Fruit fly (Drosophila melanogaster) whole organism, embryonic: ENCODE data around the gene Amun.

ENCODE experiments used
- Atf-2 ChIP-seq: fragments of 200-800 bp; sonication (Bioruptor generic); optimal IDR thresholded peaks from 2 replicates; lab custom pipeline; 2016; ENCODE audit warnings: missing biosample characterization, missing genetic modification characterization
- CG10209 ChIP-seq: fragments of 200-800 bp; sonication (Bioruptor generic); optimal IDR thresholded peaks from 3 replicates; lab custom pipeline; 2017; ENCODE audit warnings: missing biosample characterization, mild to moderate bottlenecking, missing genetic modification characterization, missing genetic modification reagents
- CG10274 ChIP-seq: fragments of 200-800 bp; sonication (Bioruptor generic); optimal IDR thresholded peaks from 3 replicates; lab custom pipeline; 2017; ENCODE audit warnings: missing biosample characterization, mild to moderate bottlenecking, missing genetic modification characterization
- CG11398 ChIP-seq: fragments of 200-800 bp; sonication (Bioruptor generic); optimal IDR thresholded peaks from 2 replicates; lab custom pipeline; 2016; ENCODE audit warnings: missing biosample characterization, missing genetic modification characterization
- CG12744 ChIP-seq: fragments of 200-800 bp; sonication (Bioruptor generic); optimal IDR thresholded peaks from 2 replicates; lab custom pipeline; 2016; ENCODE audit warnings: missing biosample characterization, missing genetic modification characterization
- CG14014 ChIP-seq: fragments of 200-800 bp; sonication (Bioruptor generic); IDR thresholded peaks from 2 replicates; pipeline ENCODE4 v1.3.6; 2022; ENCODE audit warnings: missing biosample characterization, missing genetic modification characterization
- CG14860 ChIP-seq: fragments of 200-800 bp; sonication (Bioruptor generic); IDR thresholded peaks from 3 replicates; pipeline ENCODE4 v1.3.6; 2022; ENCODE audit warnings: missing biosample characterization, missing genetic modification characterization; ENCODE audit not compliant: partially characterized antibody
- CG1647 ChIP-seq: fragments of 200-800 bp; sonication (Bioruptor generic); optimal IDR thresholded peaks from 3 replicates; lab custom pipeline; 2016; ENCODE audit warnings: missing biosample characterization, missing genetic modification characterization
- CG17186 ChIP-seq: fragments of 200-800 bp; sonication (Bioruptor generic); optimal IDR thresholded peaks from 3 replicates; lab custom pipeline; 2017; ENCODE audit warnings: missing biosample characterization, missing genetic modification reagents, missing genetic modification characterization
- CG1792 ChIP-seq: fragments of 200-800 bp; sonication (Bioruptor generic); optimal IDR thresholded peaks from 2 replicates; lab custom pipeline; 2016; ENCODE audit warnings: missing biosample characterization, missing genetic modification characterization
- CG18764 ChIP-seq: fragments of 200-800 bp; sonication (Bioruptor generic); optimal IDR thresholded peaks from 3 replicates; lab custom pipeline; 2016; ENCODE audit warnings: missing biosample characterization, missing genetic modification characterization
- CG3281 ChIP-seq: fragments of 200-800 bp; sonication (Bioruptor generic); optimal IDR thresholded peaks from 3 replicates; lab custom pipeline; 2017; ENCODE audit warnings: missing biosample characterization, mild to moderate bottlenecking, missing genetic modification characterization
- CG3407 ChIP-seq: fragments of 200-800 bp; sonication (Bioruptor generic); optimal IDR thresholded peaks from 2 replicates; lab custom pipeline; 2018; ENCODE audit warnings: missing biosample characterization, mild to moderate bottlenecking, missing genetic modification characterization
- CG4707 ChIP-seq: fragments of 200-800 bp; sonication (Bioruptor generic); optimal IDR thresholded peaks from 2 replicates; lab custom pipeline; 2018; ENCODE audit warnings: missing biosample characterization, mild to moderate bottlenecking, missing genetic modification characterization, moderate library complexity
- CG7928 ChIP-seq: fragments of 200-800 bp; sonication (Bioruptor generic); optimal IDR thresholded peaks from 2 replicates; lab custom pipeline; 2017; ENCODE audit warnings: missing biosample characterization, mild to moderate bottlenecking, missing genetic modification characterization
- CG8290 ChIP-seq, 3 experiments: fragments of 200-800 bp; sonication (Bioruptor generic); optimal IDR thresholded peaks; 2 replicates each; lab custom pipeline; 2016 to 2019; ENCODE audit warnings: missing biosample characterization in 3 of 3, missing genetic modification characterization in 3 of 3, mild to moderate bottlenecking in 2 of 3, moderate library complexity in 1 of 3
- Dbx ChIP-seq: fragments of 200-800 bp; sonication (Bioruptor generic); IDR thresholded peaks from 3 replicates; pipeline ENCODE4 v1.3.6; 2022; ENCODE audit warnings: missing biosample characterization, missing genetic modification characterization
- HHEX ChIP-seq: fragments of 200-800 bp; sonication (Bioruptor generic); optimal IDR thresholded peaks from 3 replicates; lab custom pipeline; 2017; ENCODE audit warnings: missing biosample characterization, mild to moderate bottlenecking, missing genetic modification characterization, missing genetic modification reagents
- HLH3B ChIP-seq: fragments of 200-800 bp; sonication (Bioruptor generic); IDR thresholded peaks from 2 replicates; pipeline ENCODE4 v1.3.6; 2022; ENCODE audit warnings: missing biosample characterization, missing genetic modification characterization
- Hr51 ChIP-seq, 2 experiments: fragments of 200-800 bp; sonication (Bioruptor generic); optimal IDR thresholded peaks; 2 replicates in 1 of 2; 3 replicates in 1 of 2; lab custom pipeline; 2016 to 2018; ENCODE audit warnings: missing biosample characterization in 2 of 2, missing genetic modification characterization in 2 of 2, mild to moderate bottlenecking in 1 of 2, moderate library complexity in 1 of 2
- Jarid2 ChIP-seq: fragments of 200-800 bp; sonication (Bioruptor generic); optimal IDR thresholded peaks from 3 replicates; lab custom pipeline; 2017; ENCODE audit warnings: mild to moderate bottlenecking, missing biosample characterization, missing genetic modification reagents, missing genetic modification characterization
- Kr ChIP-seq: fragments of 200-800 bp; sonication (Bioruptor generic); optimal IDR thresholded peaks from 2 replicates; lab custom pipeline; 2017; ENCODE audit warnings: missing biosample characterization, mild to moderate bottlenecking, missing genetic modification characterization
- Lim3 ChIP-seq: fragments of 200-800 bp; sonication (Bioruptor generic); IDR thresholded peaks from 2 replicates; pipeline ENCODE4 v1.3.6; 2022; ENCODE audit warnings: missing biosample characterization, missing genetic modification characterization
- MBD-R2 ChIP-seq: fragments of 200-800 bp; sonication (Bioruptor generic); IDR thresholded peaks from 2 replicates; pipeline ENCODE4 v1.3.6; 2022; ENCODE audit warnings: missing biosample characterization, missing genetic modification characterization
- Mes4 ChIP-seq: fragments of 200-800 bp; sonication (Bioruptor generic); optimal IDR thresholded peaks from 2 replicates; lab custom pipeline; 2016; ENCODE audit warnings: missing biosample characterization, missing genetic modification characterization
- Oaz ChIP-seq: fragments of 200-800 bp; sonication (Bioruptor generic); IDR thresholded peaks from 2 replicates; pipeline ENCODE4 v1.3.6; 2022; ENCODE audit warnings: missing biosample characterization, missing genetic modification characterization
- Pdp1 ChIP-seq, 2 experiments: fragments of 200-800 bp; sonication (Bioruptor generic); optimal IDR thresholded peaks; 3 replicates each; lab custom pipeline; 2016; ENCODE audit warnings: missing biosample characterization in 2 of 2, missing genetic modification characterization in 2 of 2, mild to moderate bottlenecking in 1 of 2, moderate library complexity in 1 of 2
- amos ChIP-seq: fragments of 200-800 bp; sonication (Bioruptor generic); IDR thresholded peaks from 2 replicates; pipeline ENCODE4 v1.3.6; 2022; ENCODE audit warnings: missing biosample characterization, missing genetic modification characterization; ENCODE audit not compliant: partially characterized antibody
- bowl ChIP-seq: fragments of 200-800 bp; sonication (Bioruptor generic); IDR thresholded peaks from 2 replicates; pipeline ENCODE4 v1.3.6; 2022; ENCODE audit warnings: missing biosample characterization, missing genetic modification characterization
- btn ChIP-seq: fragments of 200-800 bp; sonication (Bioruptor generic); optimal IDR thresholded peaks from 2 replicates; lab custom pipeline; 2016; ENCODE audit warnings: missing biosample characterization, missing genetic modification characterization
- cas ChIP-seq: fragments of 200-800 bp; sonication (Bioruptor generic); IDR thresholded peaks from 2 replicates; pipeline ENCODE4 v1.3.6; 2022; ENCODE audit warnings: missing biosample characterization, missing genetic modification characterization
- corto ChIP-seq: fragments of 200-800 bp; sonication (Bioruptor generic); optimal IDR thresholded peaks from 2 replicates; lab custom pipeline; 2016; ENCODE audit warnings: missing biosample characterization, mild to moderate bottlenecking, missing genetic modification characterization, moderate library complexity
- crol ChIP-seq: fragments of 200-800 bp; sonication (Bioruptor generic); IDR thresholded peaks from 2 replicates; pipeline ENCODE4 v1.3.6; 2022; ENCODE audit warnings: missing biosample characterization, missing genetic modification characterization
- fd64A ChIP-seq: fragments of 200-800 bp; sonication (Bioruptor generic); optimal IDR thresholded peaks from 3 replicates; lab custom pipeline; 2018; ENCODE audit warnings: missing biosample characterization, mild to moderate bottlenecking, missing genetic modification characterization
- gce ChIP-seq: fragments of 200-800 bp; sonication (Bioruptor generic); IDR thresholded peaks from 3 replicates; pipeline ENCODE4 v1.3.6; 2022; ENCODE audit warnings: missing biosample characterization, missing genetic modification characterization
- gcm ChIP-seq: fragments of 200-800 bp; sonication (Bioruptor generic); optimal IDR thresholded peaks from 2 replicates; lab custom pipeline; 2019; ENCODE audit warnings: missing biosample characterization, mild to moderate bottlenecking, missing genetic modification characterization, moderate library complexity
- gfzf ChIP-seq: fragments of 200-800 bp; sonication (Bioruptor generic); optimal IDR thresholded peaks from 2 replicates; lab custom pipeline; 2016; ENCODE audit warnings: missing biosample characterization, mild to moderate bottlenecking, missing genetic modification characterization, moderate library complexity
- gro ChIP-seq: fragments of 200-800 bp; sonication (Bioruptor generic); optimal IDR thresholded peaks from 2 replicates; lab custom pipeline; 2016; ENCODE audit warnings: missing biosample characterization, missing genetic modification characterization
- jigr1 ChIP-seq: fragments of 200-800 bp; sonication (Bioruptor generic); IDR thresholded peaks from 3 replicates; pipeline ENCODE4 v1.3.6; 2022; ENCODE audit warnings: missing biosample characterization, missing genetic modification characterization
- lab ChIP-seq: fragments of 200-800 bp; sonication (Bioruptor generic); optimal IDR thresholded peaks from 3 replicates; lab custom pipeline; 2017; ENCODE audit warnings: missing biosample characterization, missing genetic modification characterization, mild to moderate bottlenecking, moderate library complexity, missing genetic modification reagents
- lbe ChIP-seq: fragments of 200-800 bp; sonication (Bioruptor generic); optimal IDR thresholded peaks from 2 replicates; lab custom pipeline; 2016; ENCODE audit warnings: missing biosample characterization, mild to moderate bottlenecking, missing genetic modification characterization
- lilli ChIP-seq: fragments of 200-800 bp; sonication (Bioruptor generic); optimal IDR thresholded peaks from 3 replicates; lab custom pipeline; 2016; ENCODE audit warnings: missing biosample characterization, missing genetic modification characterization
- lmd ChIP-seq: fragments of 200-800 bp; sonication (Bioruptor generic); IDR thresholded peaks from 2 replicates; pipeline ENCODE4 v1.3.6; 2022; ENCODE audit warnings: missing biosample characterization, missing genetic modification characterization
- mld ChIP-seq: fragments of 200-800 bp; sonication (Bioruptor generic); IDR thresholded peaks from 3 replicates; pipeline ENCODE4 v1.3.6; 2022; ENCODE audit warnings: missing biosample characterization, missing genetic modification characterization; ENCODE audit not compliant: partially characterized antibody
- p53 ChIP-seq: fragments of 200-800 bp; sonication (Bioruptor generic); optimal IDR thresholded peaks from 2 replicates; lab custom pipeline; 2016; ENCODE audit warnings: missing biosample characterization, missing genetic modification characterization
- pzg ChIP-seq: fragments of 200-800 bp; sonication (Bioruptor generic); optimal IDR thresholded peaks from 3 replicates; lab custom pipeline; 2018; ENCODE audit warnings: missing biosample characterization, mild to moderate bottlenecking, missing genetic modification characterization, moderate library complexity
- row ChIP-seq: fragments of 200-800 bp; sonication (Bioruptor generic); IDR thresholded peaks from 3 replicates; pipeline ENCODE4 v1.3.6; 2022; ENCODE audit warnings: missing biosample characterization, missing genetic modification characterization
- shn ChIP-seq: fragments of 200-800 bp; sonication (Bioruptor generic); optimal IDR thresholded peaks from 3 replicates; lab custom pipeline; 2016; ENCODE audit warnings: missing biosample characterization, missing genetic modification characterization
- tin ChIP-seq: fragments of 200-800 bp; sonication (Bioruptor generic); optimal IDR thresholded peaks from 3 replicates; lab custom pipeline; 2016; ENCODE audit warnings: missing biosample characterization, missing genetic modification characterization
- tup ChIP-seq: fragments of 200-800 bp; sonication (Bioruptor generic); optimal IDR thresholded peaks from 2 replicates; lab custom pipeline; 2016; ENCODE audit warnings: missing biosample characterization, mild to moderate bottlenecking, missing genetic modification characterization, moderate library complexity

Amun gene

DNA sequence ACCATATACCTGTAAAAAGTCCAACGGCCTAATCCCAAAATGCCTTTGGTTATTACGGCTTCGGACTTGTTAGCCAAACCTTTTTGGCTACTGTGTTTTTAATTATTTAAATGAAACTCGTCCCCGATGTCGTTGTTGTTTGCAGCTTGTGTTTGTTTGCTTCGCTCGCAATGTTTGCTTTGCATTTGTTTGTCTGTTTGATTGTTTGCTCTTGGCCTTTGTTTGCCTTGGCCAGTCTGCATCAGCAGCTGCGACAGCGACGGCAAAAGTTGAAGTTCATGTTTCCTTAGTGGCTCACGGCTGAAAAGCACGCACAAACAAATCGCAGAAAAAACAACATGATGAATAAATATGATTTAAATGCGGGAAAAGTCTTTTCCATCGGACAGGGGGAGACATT, 54.9 kb downstream of the Amun start (continued):
- TF ChIP-seq mld = no peak
- TF ChIP-seq bowl = no peak
- peak; percentile 44 for TF ChIP-seq CG11398
- peak; percentile 44 for TF ChIP-seq CG10209 (GFP tag; lab: Kevin White, UChicago)
- TF ChIP-seq amos (GFP tag; lab: Robert Waterston, UW) = no peak
- no peak for TF ChIP-seq tup (GFP tag; lab: Kevin White, UChicago)
- TF ChIP-seq CG1647 = no peak
- peak; percentile 72; the same call in 1 of the 3 replicates for TF ChIP-seq gce
- no peak for TF ChIP-seq CG14860 (GFP tag; lab: Robert Waterston, UW)
- no peak for TF ChIP-seq Oaz (GFP tag; lab: Robert Waterston, UW)
- TF ChIP-seq lmd (GFP tag; lab: Robert Waterston, UW) = no peak
- TF ChIP-seq lbe (GFP tag; lab: Kevin White, UChicago) = no peak
- TF ChIP-seq Jarid2 (GFP tag; lab: Kevin White, UChicago) = no peak
- TF ChIP-seq fd64A (GFP tag; lab: Kevin White, UChicago) = peak; percentile 67
- no peak for TF ChIP-seq Atf-2 (GFP tag; lab: Kevin White, UChicago)
- TF ChIP-seq CG18764 = peak; percentile 10
- TF ChIP-seq gro (GFP tag; lab: Kevin White, UChicago) = no peak
- no peak for TF ChIP-seq Kr (GFP tag; lab: Kevin White, UChicago)
- peak in 1 of 2 experiments; percentile 13 for TF ChIP-seq Hr51 (GFP tag; optimal IDR thresholded peaks at IDR 0.05; lab: Kevin White, UChicago)
- no peak for TF ChIP-seq CG12744 (GFP tag; lab: Kevin White, UChicago)
- TF ChIP-seq CG1792 (GFP tag; lab: Kevin White, UChicago) = peak; percentile 18
- TF ChIP-seq gcm (GFP tag; lab: Kevin White, UChicago) = peak; percentile 19
- TF ChIP-seq CG14014 = peak; percentile 38; the same call in 1 of the 2 replicates
- TF ChIP-seq crol (GFP tag; lab: Robert Waterston, UW) = no peak
- TF ChIP-seq CG8290 (GFP tag; optimal IDR thresholded peaks at IDR 0.05; lab: Kevin White, UChicago) = no peak
- peak in 1 of 2 experiments; percentile 50 for TF ChIP-seq CG8290 (tag; optimal IDR thresholded peaks at IDR 0.05; lab: Kevin White, UChicago)
- peak; percentile 19 for TF ChIP-seq CG17186 (GFP tag; lab: Kevin White, UChicago)
- no peak for TF ChIP-seq Dbx (GFP tag; lab: Robert Waterston, UW)
- TF ChIP-seq MBD-R2 (GFP tag; lab: Robert Waterston, UW) = no peak
- TF ChIP-seq CG10274 (GFP tag; lab: Kevin White, UChicago) = no peak
- TF ChIP-seq row (GFP tag; lab: Robert Waterston, UW) = no peak
- no peak for TF ChIP-seq gfzf (GFP tag; lab: Kevin White, UChicago)
- TF ChIP-seq HHEX (GFP tag; lab: Kevin White, UChicago) = peak; percentile 36
- TF ChIP-seq Pdp1 (GFP tag; optimal IDR thresholded peaks at IDR 0.05; lab: Kevin White, UChicago) = peak in 1 of 2 experiments; percentile 1
- no peak for TF ChIP-seq corto (GFP tag; lab: Kevin White, UChicago)
- peak; percentile 12; the same call in 1 of the 2 replicates for TF ChIP-seq HLH3B (GFP tag; lab: Robert Waterston, UW)
- peak; percentile 13 for TF ChIP-seq p53 (GFP tag; lab: Kevin White, UChicago)
- peak; percentile 61 for TF ChIP-seq CG3407 (GFP tag; lab: Kevin White, UChicago)
- no peak for TF ChIP-seq Lim3 (GFP tag; lab: Robert Waterston, UW)
- peak; percentile 52 for TF ChIP-seq Mes4
- TF ChIP-seq jigr1 = no peak
- TF ChIP-seq tin (GFP tag; lab: Kevin White, UChicago) = no peak
- no peak for TF ChIP-seq btn
- peak; percentile 72 for TF ChIP-seq lab (GFP tag; lab: Kevin White, UChicago)
- TF ChIP-seq pzg (GFP tag; lab: Kevin White, UChicago) = no peak
- no peak for TF ChIP-seq CG7928 (GFP tag; lab: Kevin White, UChicago)
- no peak for TF ChIP-seq lilli (GFP tag; lab: Kevin White, UChicago)
- TF ChIP-seq CG3281 (GFP tag; lab: Kevin White, UChicago) = no peak
- no peak for TF ChIP-seq cas
- TF ChIP-seq CG4707 (GFP tag; lab: Kevin White, UChicago) = peak; percentile 52
- no peak for TF ChIP-seq shn (GFP tag; lab: Kevin White, UChicago)
